Fruit fly (Drosophila melanogaster) whole organism, prepupa: Measurements from ENCODE around the gene CG31465.

ENCODE experiments used
- Blimp-1 ChIP-seq: fragments of 200-800 bp; sonication (Bioruptor generic); optimal IDR thresholded peaks from 3 replicates; lab custom pipeline; 2017; ENCODE audit warnings: missing biosample characterization, missing genetic modification characterization, mild to moderate bottlenecking, moderate library complexity, missing genetic modification reagents
- CG10631 ChIP-seq: fragments of 200-800 bp; sonication (Bioruptor generic); optimal IDR thresholded peaks from 2 replicates; lab custom pipeline; 2016; ENCODE audit warnings: missing biosample characterization, missing genetic modification characterization
- CG10669 ChIP-seq: fragments of 200-800 bp; sonication (Bioruptor generic); optimal IDR thresholded peaks from 3 replicates; lab custom pipeline; 2018; ENCODE audit warnings: missing biosample characterization, mild to moderate bottlenecking, missing genetic modification characterization, moderate library complexity
- CG11294 ChIP-seq: fragments of 200-800 bp; sonication (Bioruptor generic); IDR thresholded peaks from 2 replicates; pipeline ENCODE4 v1.3.6; 2022; ENCODE audit warnings: missing biosample characterization, missing genetic modification characterization
- CG11762 ChIP-seq: fragments of 200-800 bp; sonication (Bioruptor generic); optimal IDR thresholded peaks from 3 replicates; lab custom pipeline; 2016; ENCODE audit warnings: missing biosample characterization, missing genetic modification characterization; ENCODE audit not compliant: insufficient read depth
- CG15336 ChIP-seq: fragments of 200-800 bp; sonication (Bioruptor generic); IDR thresholded peaks from 2 replicates; pipeline ENCODE4 v1.3.6; 2022; ENCODE audit warnings: missing biosample characterization, missing genetic modification characterization
- CG16779 ChIP-seq: fragments of 200-800 bp; sonication (Bioruptor generic); optimal IDR thresholded peaks from 3 replicates; lab custom pipeline; 2017; ENCODE audit warnings: missing biosample characterization, mild to moderate bottlenecking, missing genetic modification characterization
- CG3032 ChIP-seq: fragments of 200-800 bp; optimal IDR thresholded peaks from 2 replicates; lab custom pipeline; 2019; ENCODE audit warnings: missing biosample characterization, mild to moderate bottlenecking, missing genetic modification characterization, moderate library complexity
- CG31627 ChIP-seq: fragments of 200-800 bp; sonication (Bioruptor generic); optimal IDR thresholded peaks from 3 replicates; lab custom pipeline; 2016; ENCODE audit warnings: missing biosample characterization, missing genetic modification characterization
- CG32006 ChIP-seq: fragments of 200-800 bp; sonication (Bioruptor generic); optimal IDR thresholded peaks from 3 replicates; lab custom pipeline; 2017; ENCODE audit warnings: missing biosample characterization, mild to moderate bottlenecking, missing genetic modification characterization
- CG34406 ChIP-seq: fragments of 200-800 bp; sonication (Bioruptor generic); optimal IDR thresholded peaks from 3 replicates; lab custom pipeline; 2016; ENCODE audit warnings: missing biosample characterization, missing genetic modification characterization
- CG3919 ChIP-seq: fragments of 200-800 bp; sonication (Bioruptor generic); optimal IDR thresholded peaks from 3 replicates; lab custom pipeline; 2016; ENCODE audit warnings: missing biosample characterization, missing genetic modification characterization
- CG4318 ChIP-seq: fragments of 200-800 bp; sonication (Bioruptor generic); optimal IDR thresholded peaks from 3 replicates; lab custom pipeline; 2017; ENCODE audit warnings: missing biosample characterization, mild to moderate bottlenecking, missing genetic modification characterization
- CG6792 ChIP-seq: fragments of 200-800 bp; sonication (Bioruptor generic); optimal IDR thresholded peaks from 3 replicates; lab custom pipeline; 2016; ENCODE audit warnings: missing biosample characterization, missing genetic modification characterization
- CG8119 ChIP-seq: fragments of 200-800 bp; sonication (Bioruptor generic); IDR thresholded peaks from 3 replicates; pipeline ENCODE4 v1.3.6; 2022; ENCODE audit warnings: missing biosample characterization, missing genetic modification characterization
- CG8319 ChIP-seq: fragments of 200-800 bp; sonication (Bioruptor generic); optimal IDR thresholded peaks from 3 replicates; lab custom pipeline; 2016; ENCODE audit warnings: missing biosample characterization, missing genetic modification characterization
- CG9139 ChIP-seq: fragments of 200-800 bp; sonication (Bioruptor generic); optimal IDR thresholded peaks from 3 replicates; lab custom pipeline; 2017; ENCODE audit warnings: missing biosample characterization, mild to moderate bottlenecking, missing genetic modification characterization
- Eip78C ChIP-seq: fragments of 200-800 bp; sonication (Bioruptor generic); peaks from one replicate; lab custom pipeline; 2016; ENCODE audit warnings: missing biosample characterization, missing genetic modification characterization
- Eip93F ChIP-seq: fragments of 200-800 bp; sonication (Bioruptor generic); optimal IDR thresholded peaks from 2 replicates; lab custom pipeline; 2016; ENCODE audit warnings: missing biosample characterization, mild to moderate bottlenecking, missing genetic modification characterization
- Ets21C ChIP-seq: fragments of 200-800 bp; sonication (Bioruptor generic); optimal IDR thresholded peaks from 3 replicates; lab custom pipeline; 2016; ENCODE audit warnings: missing biosample characterization, missing genetic modification characterization
- Ets96B ChIP-seq: fragments of 200-800 bp; optimal IDR thresholded peaks from 2 replicates; lab custom pipeline; 2019; ENCODE audit warnings: missing biosample characterization, mild to moderate bottlenecking, missing genetic modification characterization, moderate library complexity
- Gug ChIP-seq: fragments of 200-800 bp; sonication (Bioruptor generic); IDR thresholded peaks from 2 replicates; pipeline ENCODE4 v1.3.6; 2022; ENCODE audit warnings: missing biosample characterization, missing genetic modification characterization
- Hr38 ChIP-seq: sonication (Bioruptor generic); optimal IDR thresholded peaks from 2 replicates; lab custom pipeline; 2016; ENCODE audit warnings: missing biosample characterization, missing genetic modification characterization
- Hr39 ChIP-seq: fragments of 200-800 bp; sonication (Bioruptor generic); optimal IDR thresholded peaks from 2 replicates; lab custom pipeline; 2016; ENCODE audit warnings: missing biosample characterization, missing genetic modification characterization
- Hr4 ChIP-seq: fragments of 200-800 bp; sonication (Bioruptor generic); optimal IDR thresholded peaks from 3 replicates; lab custom pipeline; 2016; ENCODE audit warnings: missing biosample characterization, missing genetic modification characterization
- Lpt ChIP-seq: fragments of 200-800 bp; sonication (Bioruptor generic); optimal IDR thresholded peaks from 3 replicates; lab custom pipeline; 2016; ENCODE audit warnings: missing biosample characterization, missing genetic modification characterization
- Met ChIP-seq: fragments of 200-800 bp; sonication (Bioruptor generic); optimal IDR thresholded peaks from 3 replicates; lab custom pipeline; 2016; ENCODE audit warnings: missing biosample characterization, missing genetic modification characterization
- OdsH ChIP-seq: fragments of 200-800 bp; sonication (Bioruptor generic); optimal IDR thresholded peaks from 3 replicates; lab custom pipeline; 2016; ENCODE audit warnings: missing biosample characterization, missing genetic modification characterization
- Smox ChIP-seq: fragments of 200-800 bp; sonication (Bioruptor generic); optimal IDR thresholded peaks from 3 replicates; lab custom pipeline; 2016; ENCODE audit warnings: missing biosample characterization, missing genetic modification characterization
- Sox14 ChIP-seq: fragments of 200-800 bp; sonication (Bioruptor generic); optimal IDR thresholded peaks from 3 replicates; lab custom pipeline; 2016; ENCODE audit warnings: missing biosample characterization, missing genetic modification characterization
- Sox15 ChIP-seq: fragments of 200-800 bp; sonication (Bioruptor generic); optimal IDR thresholded peaks from 3 replicates; lab custom pipeline; 2016; ENCODE audit warnings: missing biosample characterization, missing genetic modification characterization
- achi ChIP-seq: fragments of 200-800 bp; sonication (Bioruptor generic); optimal IDR thresholded peaks from 3 replicates; lab custom pipeline; 2016; ENCODE audit warnings: missing biosample characterization, missing genetic modification characterization
- dac ChIP-seq: fragments of 200-800 bp; sonication (Bioruptor generic); optimal IDR thresholded peaks from 2 replicates; lab custom pipeline; 2017; ENCODE audit warnings: missing biosample characterization, mild to moderate bottlenecking, missing genetic modification characterization
- dsx ChIP-seq: fragments of 200-800 bp; optimal IDR thresholded peaks from 3 replicates; lab custom pipeline; 2019; ENCODE audit warnings: missing biosample characterization, mild to moderate bottlenecking, missing genetic modification characterization, moderate library complexity; ENCODE audit not compliant: poor library complexity, severe bottlenecking
- eg ChIP-seq: fragments of 200-800 bp; sonication (Bioruptor generic); IDR thresholded peaks from 3 replicates; pipeline ENCODE4 v1.3.6; 2022; ENCODE audit warnings: missing biosample characterization, missing genetic modification characterization
- fd59A ChIP-seq: fragments of 200-800 bp; sonication (Bioruptor generic); optimal IDR thresholded peaks from 2 replicates; lab custom pipeline; 2017; ENCODE audit warnings: missing biosample characterization, mild to moderate bottlenecking, missing genetic modification characterization, missing genetic modification reagents
- lz ChIP-seq: fragments of 200-800 bp; sonication (Bioruptor generic); optimal IDR thresholded peaks from 3 replicates; lab custom pipeline; 2016; ENCODE audit warnings: missing biosample characterization, missing genetic modification characterization
- net ChIP-seq: fragments of 200-800 bp; sonication (Bioruptor generic); optimal IDR thresholded peaks from 3 replicates; lab custom pipeline; 2016; ENCODE audit warnings: missing biosample characterization, missing genetic modification characterization
- pdm3 ChIP-seq: fragments of 200-800 bp; sonication (Bioruptor generic); optimal IDR thresholded peaks from 3 replicates; lab custom pipeline; 2016; ENCODE audit warnings: missing biosample characterization, missing genetic modification characterization
- salr ChIP-seq, 2 experiments: fragments of 200-800 bp; sonication (Bioruptor generic); optimal IDR thresholded peaks; 3 replicates each; lab custom pipeline; 2016 to 2018; ENCODE audit warnings: missing biosample characterization in 2 of 2, missing genetic modification characterization in 2 of 2, mild to moderate bottlenecking in 1 of 2
- spab ChIP-seq: fragments of 200-800 bp; sonication (Bioruptor generic); optimal IDR thresholded peaks from 2 replicates; lab custom pipeline; 2017; ENCODE audit warnings: missing biosample characterization, mild to moderate bottlenecking, missing genetic modification characterization, missing genetic modification reagents
- ss ChIP-seq, 2 experiments: fragments of 200-800 bp; sonication (Bioruptor generic); optimal IDR thresholded peaks; 2 replicates in 1 of 2; 3 replicates in 1 of 2; lab custom pipeline; 2017 to 2018; ENCODE audit warnings: mild to moderate bottlenecking in 2 of 2, missing biosample characterization in 2 of 2, missing genetic modification characterization in 2 of 2, moderate library complexity in 1 of 2
- svp ChIP-seq: fragments of 200-800 bp; sonication (Bioruptor generic); peaks from one replicate; lab custom pipeline; 2016; ENCODE audit warnings: missing biosample characterization, missing genetic modification characterization
- topi ChIP-seq: fragments of 200-800 bp; sonication (Bioruptor generic); optimal IDR thresholded peaks from 3 replicates; lab custom pipeline; 2016; ENCODE audit warnings: missing biosample characterization, missing genetic modification characterization
- vri ChIP-seq: fragments of 200-800 bp; sonication (Bioruptor generic); optimal IDR thresholded peaks from 3 replicates; lab custom pipeline; 2016; ENCODE audit warnings: missing biosample characterization, mild to moderate bottlenecking, missing genetic modification characterization

The CG31465 gene

DNA sequence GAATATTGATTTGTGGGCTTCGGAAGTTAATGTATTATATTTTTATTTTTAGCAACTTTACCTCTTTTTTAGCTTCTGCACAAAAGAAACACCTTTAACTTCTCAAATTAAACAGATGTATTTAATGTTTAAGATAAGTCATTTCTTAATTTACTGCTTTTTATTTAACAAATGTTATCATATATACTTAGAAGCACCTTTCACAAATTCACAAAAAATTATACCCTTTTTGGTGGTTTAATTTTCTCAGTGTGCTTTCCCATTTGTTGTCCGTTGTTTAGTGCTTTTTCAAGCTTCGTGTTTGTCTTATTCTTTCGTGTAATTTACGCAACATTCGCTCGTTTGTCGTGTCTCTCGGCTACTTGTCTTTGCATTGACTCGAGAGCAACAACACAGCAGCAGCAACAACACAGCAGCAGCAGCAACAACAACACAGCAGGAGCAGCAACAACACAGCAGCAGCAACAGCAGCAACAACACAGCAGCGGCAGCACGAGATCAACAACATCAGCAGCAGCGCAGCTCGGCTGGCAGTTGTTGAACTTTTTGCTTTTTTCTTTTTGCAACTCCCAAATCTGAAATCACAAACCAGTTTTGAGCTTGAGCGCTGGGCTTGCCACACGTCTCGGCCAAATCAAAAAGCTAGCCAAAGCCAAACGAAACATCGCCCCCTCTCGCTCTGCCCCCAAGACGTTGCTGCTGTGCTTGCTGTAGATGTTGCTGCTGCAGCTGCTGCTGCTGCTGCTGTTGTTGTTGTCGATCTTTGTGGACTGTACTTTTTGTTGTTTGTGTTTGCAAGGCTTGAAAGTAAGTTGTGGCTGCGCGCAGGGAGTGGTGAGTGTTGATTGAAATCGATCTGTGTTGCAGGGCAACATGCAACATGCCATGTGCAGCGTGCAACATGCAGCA lies 43.3 kb upstream of the CG31465 start (continued):
- TF ChIP-seq CG9139 (GFP tag; lab: Kevin White, UChicago) (no peak), pdm3 (no peak), CG3919 (peak; percentile 82), Hr38 (GFP tag; lab: Kevin White, UChicago) (no peak), CG10669 (peak; percentile 80), Hr4 (GFP tag; lab: Kevin White, UChicago) (no peak), Eip93F (GFP tag; lab: Kevin White, UChicago) (no peak), Eip78C (peak; percentile 47), CG4318 (no peak), vri (GFP tag; lab: Kevin White, UChicago) (peak; percentile 5), CG6792 (GFP tag; lab: Kevin White, UChicago) (no peak), CG11294 (GFP tag; lab: Robert Waterston, UW) (peak; percentile 8; the same call in 1 of the 2 replicates), CG3032 (tag; lab: Kevin White, UChicago) (peak; percentile 65)

DNA sequence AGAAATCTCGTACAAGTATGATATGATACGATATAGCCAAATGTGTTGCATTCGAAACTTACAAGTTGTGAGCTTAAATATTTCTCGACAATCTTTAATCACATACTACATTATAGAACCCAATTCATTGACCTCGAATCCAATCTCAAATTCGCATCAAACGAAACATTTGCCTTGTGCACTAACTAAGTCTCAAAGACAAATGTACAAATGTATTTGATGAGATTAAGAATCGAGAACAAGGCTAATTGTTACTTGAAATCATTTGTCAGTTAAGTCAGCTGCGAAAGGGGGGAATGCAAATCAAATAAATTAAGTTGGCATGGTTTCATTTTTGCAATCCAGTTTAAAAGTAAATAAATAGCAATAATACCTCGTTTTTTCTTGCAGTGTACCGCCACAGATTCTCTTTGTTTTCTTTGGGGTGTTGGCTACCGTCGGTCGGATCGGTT lies 42.1 kb upstream of the CG31465 start:
- peak; percentile 90 for TF ChIP-seq net (GFP tag; lab: Kevin White, UChicago)
- peak; percentile 76 for TF ChIP-seq dsx (GFP tag; lab: Kevin White, UChicago)
- peak; percentile 88 for TF ChIP-seq CG10631
- TF ChIP-seq dac (GFP tag; lab: Kevin White, UChicago), result peak; percentile 83
- peak; percentile 76 for TF ChIP-seq CG3919
- peak; percentile 96 for TF ChIP-seq svp (GFP tag; lab: Kevin White, UChicago)
- peak; percentile 89 for TF ChIP-seq Smox (GFP tag; lab: Kevin White, UChicago)
- peak; percentile 41 for TF ChIP-seq CG8319 (GFP tag; lab: Kevin White, UChicago)
- peak; percentile 93 for TF ChIP-seq spab (GFP tag; lab: Kevin White, UChicago)
- peak; percentile 95 for TF ChIP-seq Sox14 (GFP tag; lab: Kevin White, UChicago)
- peak; percentile 71 to 95 for TF ChIP-seq salr (GFP tag; optimal IDR thresholded peaks at IDR 0.05; lab: Kevin White, UChicago)
- peak; percentile 84 for TF ChIP-seq CG34406 (GFP tag; lab: Kevin White, UChicago)
- TF ChIP-seq CG32006, result peak; percentile 95
- peak; percentile 86 for TF ChIP-seq CG6792 (GFP tag; lab: Kevin White, UChicago)
- TF ChIP-seq Ets96B (tag; lab: Kevin White, UChicago), result peak; percentile 81
- peak; percentile 87 for TF ChIP-seq CG16779 (tag; lab: Kevin White, UChicago)
- TF ChIP-seq Hr38 (GFP tag; lab: Kevin White, UChicago), result no peak
- TF ChIP-seq Gug (GFP tag; lab: Robert Waterston, UW), result 0 out of 2 replicates have a peak, but pooled peaks have one; percentile 56
- peak; percentile 91 for TF ChIP-seq lz
- peak; percentile 99 for TF ChIP-seq Eip78C
- peak; percentile 57 for TF ChIP-seq Blimp-1 (GFP tag; lab: Kevin White, UChicago)
- peak; percentile 82 for TF ChIP-seq CG10669
- peak; percentile 87 for TF ChIP-seq achi (GFP tag; lab: Kevin White, UChicago)
- TF ChIP-seq Sox15 (GFP tag; lab: Kevin White, UChicago), result peak; percentile 86
- TF ChIP-seq ss (GFP tag; optimal IDR thresholded peaks at IDR 0.05; lab: Kevin White, UChicago), result peak; percentile 79 to 93
- TF ChIP-seq vri (GFP tag; lab: Kevin White, UChicago), result peak; percentile 61
- peak; percentile 90 for TF ChIP-seq topi
- peak; percentile 74 for TF ChIP-seq CG15336
- peak; percentile 80 for TF ChIP-seq CG9139 (GFP tag; lab: Kevin White, UChicago)
- TF ChIP-seq Eip93F (GFP tag; lab: Kevin White, UChicago), result peak; percentile 59
- peak; percentile 10 for TF ChIP-seq Lpt
- peak; percentile 91 for TF ChIP-seq Hr39 (GFP tag; lab: Kevin White, UChicago)
- TF ChIP-seq CG11762, result peak; percentile 76
- TF ChIP-seq CG31627 (GFP tag; lab: Kevin White, UChicago), result peak; percentile 91
- peak; percentile 91 for TF ChIP-seq OdsH (GFP tag; lab: Kevin White, UChicago)
- peak; percentile 96 for TF ChIP-seq fd59A (GFP tag; lab: Kevin White, UChicago)
- peak; percentile 73; the same call in 2 of the 3 replicates for TF ChIP-seq eg (GFP tag; lab: Robert Waterston, UW)
- TF ChIP-seq Met (GFP tag; lab: Kevin White, UChicago), result peak; percentile 92
- TF ChIP-seq Hr4 (GFP tag; lab: Kevin White, UChicago), result peak; percentile 91
- TF ChIP-seq CG11294 (GFP tag; lab: Robert Waterston, UW), result peak; percentile 48
- TF ChIP-seq CG8119 (GFP tag; lab: Robert Waterston, UW), result peak; percentile 77
- TF ChIP-seq CG4318, result peak; percentile 89
- TF ChIP-seq pdm3, result peak; percentile 90
- TF ChIP-seq Ets21C (GFP tag; lab: Kevin White, UChicago), result peak; percentile 83
